Fruit fly (Drosophila melanogaster) whole organism, wandering third instar larva: Measurements from ENCODE around the gene CG5966.

Experiments used
- Abd-B ChIP-seq: fragments of >200 bp; optimal IDR thresholded peaks from 2 replicates; lab custom pipeline; 2017; ENCODE audit warnings: missing biosample characterization, missing genetic modification characterization
- CG32264 ChIP-seq: fragments of 200-800 bp; sonication (Bioruptor generic); optimal IDR thresholded peaks from 2 replicates; lab custom pipeline; 2016; ENCODE audit warnings: missing biosample characterization, missing genetic modification characterization
- CG9705 ChIP-seq: fragments of 200-800 bp; sonication (Bioruptor generic); optimal IDR thresholded peaks from 2 replicates; lab custom pipeline; 2018; ENCODE audit warnings: missing biosample characterization, mild to moderate bottlenecking, missing genetic modification characterization
- CrebA ChIP-seq: fragments of 200-800 bp; sonication (Bioruptor generic); optimal IDR thresholded peaks from 2 replicates; lab custom pipeline; 2016; ENCODE audit warnings: missing biosample characterization, mild to moderate bottlenecking, missing genetic modification characterization, borderline replicate concordance
- Dfd ChIP-seq: fragments of >200 bp; optimal IDR thresholded peaks from 2 replicates; lab custom pipeline; 2017; ENCODE audit warnings: missing biosample characterization, missing genetic modification characterization
- Dif ChIP-seq: fragments of 200-275, 200-300 bp; sonication (Bioruptor generic); optimal IDR thresholded peaks from 2 replicates; lab custom pipeline; 2018; ENCODE audit warnings: missing biosample characterization, missing genetic modification characterization; ENCODE audit not compliant: partially characterized antibody
- GATAd ChIP-seq: sonication (Bioruptor generic); optimal IDR thresholded peaks from 2 replicates; lab custom pipeline; 2016; ENCODE audit warnings: missing biosample characterization, missing genetic modification characterization
- HLH106 ChIP-seq: fragments of 200-800 bp; optimal IDR thresholded peaks from 3 replicates; lab custom pipeline; 2019; ENCODE audit warnings: missing biosample characterization, mild to moderate bottlenecking, missing genetic modification characterization, moderate library complexity
- Hnf4 ChIP-seq: fragments of 200-800 bp; sonication (Bioruptor generic); optimal IDR thresholded peaks from 2 replicates; lab custom pipeline; 2016; ENCODE audit warnings: missing biosample characterization, mild to moderate bottlenecking, missing genetic modification characterization
- Hr78 ChIP-seq: fragments of >200 bp; optimal IDR thresholded peaks from 2 replicates; lab custom pipeline; 2017; ENCODE audit warnings: missing biosample characterization, missing genetic modification characterization
- Hr83 ChIP-seq: fragments of 200-300 bp; sonication (Bioruptor generic); optimal IDR thresholded peaks from 2 replicates; lab custom pipeline; 2016; ENCODE audit warnings: missing biosample characterization, mild to moderate bottlenecking, missing genetic modification characterization, moderate library complexity; ENCODE audit not compliant: poor library complexity, severe bottlenecking
- Jra ChIP-seq: sonication (Bioruptor generic); optimal IDR thresholded peaks from 2 replicates; lab custom pipeline; 2016; ENCODE audit warnings: missing biosample characterization, missing genetic modification characterization
- Mio ChIP-seq: sonication (Bioruptor generic); optimal IDR thresholded peaks from 2 replicates; lab custom pipeline; 2016; ENCODE audit warnings: missing biosample characterization, missing genetic modification characterization
- Myc ChIP-seq: fragments of >200 bp; optimal IDR thresholded peaks from 2 replicates; lab custom pipeline; 2017
- N ChIP-seq: fragments of >200 bp; optimal IDR thresholded peaks from 2 replicates; lab custom pipeline; 2018; ENCODE audit warnings: missing biosample characterization, missing external identifiers, missing genetic modification characterization
- OdsH ChIP-seq: fragments of 200-800 bp; sonication (Bioruptor generic); optimal IDR thresholded peaks from 2 replicates; lab custom pipeline; 2016; ENCODE audit warnings: missing biosample characterization, mild to moderate bottlenecking, missing genetic modification characterization
- Rel ChIP-seq, 2 experiments: fragments of 200-800 bp; sonication (Bioruptor generic) in 1 of 2; optimal IDR thresholded peaks; 2 replicates in 1 of 2; 3 replicates in 1 of 2; lab custom pipeline; 2016 to 2019; ENCODE audit warnings: mild to moderate bottlenecking in 2 of 2, missing biosample characterization in 2 of 2, missing genetic modification characterization in 2 of 2, moderate library complexity in 1 of 2
- Sp1 ChIP-seq: fragments of 200-800 bp; sonication (Bioruptor generic); optimal IDR thresholded peaks from 3 replicates; lab custom pipeline; 2019; ENCODE audit warnings: missing biosample characterization, mild to moderate bottlenecking, missing genetic modification characterization, moderate library complexity
- Vsx2 ChIP-seq: fragments of 200-300, 225-300 bp; sonication (Bioruptor generic); optimal IDR thresholded peaks from 2 replicates; lab custom pipeline; 2018; ENCODE audit warnings: missing biosample characterization, missing genetic modification characterization; ENCODE audit not compliant: partially characterized antibody
- br ChIP-seq: fragments of 200-800 bp; sonication (Bioruptor generic); optimal IDR thresholded peaks from 2 replicates; lab custom pipeline; 2016; ENCODE audit warnings: missing biosample characterization, missing genetic modification characterization
- brk ChIP-seq: fragments of 200-800 bp; sonication (Bioruptor generic); optimal IDR thresholded peaks from 2 replicates; lab custom pipeline; 2016; ENCODE audit warnings: missing biosample characterization, mild to moderate bottlenecking, missing genetic modification characterization
- dl ChIP-seq, 2 experiments: fragments of 175-275, 200-275 bp in 1 of 2; fragments of 200-275 bp in 1 of 2; sonication (Bioruptor generic); optimal IDR thresholded peaks; lab custom pipeline; 2018; ENCODE audit warnings: mild to moderate bottlenecking in 2 of 2, missing biosample characterization in 2 of 2, missing genetic modification characterization in 2 of 2, moderate library complexity in 2 of 2; ENCODE audit not compliant: partially characterized antibody in 2 of 2, insufficient read depth in 1 of 2
- dmrt93B ChIP-seq: fragments of 200-800 bp; sonication (Bioruptor generic); optimal IDR thresholded peaks from 2 replicates; lab custom pipeline; 2018; ENCODE audit warnings: missing biosample characterization, mild to moderate bottlenecking, missing genetic modification characterization
- dsf ChIP-seq: sonication (Bioruptor generic); optimal IDR thresholded peaks from 2 replicates; lab custom pipeline; 2016; ENCODE audit warnings: missing biosample characterization, missing genetic modification characterization, borderline replicate concordance
- ey ChIP-seq: fragments of 200-800 bp; sonication (Bioruptor generic); optimal IDR thresholded peaks from 2 replicates; lab custom pipeline; 2016; ENCODE audit warnings: missing biosample characterization, missing genetic modification characterization
- foxo ChIP-seq, 2 experiments: fragments of 200-800 bp; sonication (Bioruptor generic); optimal IDR thresholded peaks; 2 replicates in 1 of 2; 3 replicates in 1 of 2; lab custom pipeline; 2016 to 2017; ENCODE audit warnings: missing biosample characterization in 2 of 2, missing genetic modification characterization in 2 of 2
- fru ChIP-seq: fragments of 200-800 bp; sonication (Bioruptor generic); optimal IDR thresholded peaks from 3 replicates; lab custom pipeline; 2016; ENCODE audit warnings: missing biosample characterization, mild to moderate bottlenecking, missing genetic modification characterization
- h ChIP-seq: fragments of 200-800 bp; sonication (Bioruptor generic); optimal IDR thresholded peaks from 3 replicates; lab custom pipeline; 2016; ENCODE audit warnings: missing biosample characterization, mild to moderate bottlenecking, missing genetic modification characterization
- jim ChIP-seq: fragments of 175-275, 200-325 bp; sonication (Bioruptor generic); optimal IDR thresholded peaks from 2 replicates; lab custom pipeline; 2016; ENCODE audit warnings: missing biosample characterization, mild to moderate bottlenecking, missing genetic modification characterization
- lola ChIP-seq: fragments of >200 bp; optimal IDR thresholded peaks from 2 replicates; lab custom pipeline; 2017; ENCODE audit warnings: missing biosample characterization, missing genetic modification characterization
- pan ChIP-seq: fragments of >200 bp; optimal IDR thresholded peaks from 2 replicates; lab custom pipeline; 2017
- psq ChIP-seq: fragments of 200-800 bp; sonication (Bioruptor generic); optimal IDR thresholded peaks from 3 replicates; lab custom pipeline; 2017; ENCODE audit warnings: missing biosample characterization, mild to moderate bottlenecking, missing genetic modification characterization, moderate library complexity
- rgr ChIP-seq: fragments of 200-800 bp; sonication (Bioruptor generic); optimal IDR thresholded peaks from 3 replicates; lab custom pipeline; 2016; ENCODE audit warnings: missing biosample characterization, mild to moderate bottlenecking, missing genetic modification characterization
- sage ChIP-seq: fragments of 200-800 bp; sonication (Bioruptor generic); optimal IDR thresholded peaks from 2 replicates; lab custom pipeline; 2016; ENCODE audit warnings: missing biosample characterization, mild to moderate bottlenecking, missing genetic modification characterization
- sv ChIP-seq: fragments of 200-800 bp; sonication (Bioruptor generic); optimal IDR thresholded peaks from 3 replicates; lab custom pipeline; 2016; ENCODE audit warnings: missing biosample characterization, missing genetic modification characterization
- tai ChIP-seq: sonication (Bioruptor generic); optimal IDR thresholded peaks from 2 replicates; lab custom pipeline; 2016; ENCODE audit warnings: missing biosample characterization, missing genetic modification characterization
- usp ChIP-seq: fragments of >200 bp; optimal IDR thresholded peaks from 2 replicates; lab custom pipeline; 2017; ENCODE audit warnings: missing biosample characterization, missing genetic modification characterization
- woc ChIP-seq: sonication (Bioruptor generic); optimal IDR thresholded peaks from 2 replicates; lab custom pipeline; 2016; ENCODE audit warnings: missing biosample characterization, mild to moderate bottlenecking, missing genetic modification characterization

Gene CG5966

dm6 chrX:6012976-6013684 lies 24.5 kb downstream of the CG5966 start, which contains the start of gene mab-21:
Gene mab-21, minus strand, starts transcription at chrX:6013181.
- TF ChIP-seq Dfd (no peak), Myc (lab: Kevin White, UChicago) (no peak), N (GFP tag; lab: Kevin White, UChicago) (peak; percentile 20), h (peak; percentile 4), Jra (no peak), rgr (GFP tag; lab: Kevin White, UChicago) (no peak), Dif (GFP tag; lab: Kevin White, UChicago) (no peak), fru (GFP tag; lab: Kevin White, UChicago) (peak; percentile 18), Vsx2 (peak; percentile 17), Abd-B (no peak)
- TF ChIP-seq, all 38 proteins: peak for 4

- no peak for TF ChIP-seq Abd-B
- TF ChIP-seq tai (GFP tag; lab: Kevin White, UChicago), result peak; percentile 40
- TF ChIP-seq Myc (lab: Kevin White, UChicago), result no peak
- TF ChIP-seq Dif (GFP tag; lab: Kevin White, UChicago), result no peak
- no peak for TF ChIP-seq Hr83 (GFP tag; lab: Kevin White, UChicago)
- TF ChIP-seq ey (GFP tag; lab: Kevin White, UChicago), result peak; percentile 86
- peak; percentile 89 for TF ChIP-seq fru (GFP tag; lab: Kevin White, UChicago)
- TF ChIP-seq HLH106 (tag; lab: Kevin White, UChicago), result peak; percentile 85
- TF ChIP-seq GATAd, result peak; percentile 9
- peak; percentile 34 for TF ChIP-seq CG9705 (GFP tag; lab: Kevin White, UChicago)
- TF ChIP-seq Sp1 (GFP tag; lab: Kevin White, UChicago), result peak; percentile 82
- TF ChIP-seq jim (GFP tag; lab: Kevin White, UChicago), result no peak
- TF ChIP-seq CrebA (GFP tag; lab: Kevin White, UChicago), result peak; percentile 64
- peak; percentile 66 for TF ChIP-seq psq (GFP tag; lab: Kevin White, UChicago)
- TF ChIP-seq N (GFP tag; lab: Kevin White, UChicago), result no peak
- TF ChIP-seq br, result peak; percentile 86
- TF ChIP-seq woc (GFP tag; lab: Kevin White, UChicago), result peak; percentile 68
- TF ChIP-seq dmrt93B (GFP tag; lab: Kevin White, UChicago), result peak; percentile 57
- TF ChIP-seq lola, result no peak
- no peak for TF ChIP-seq dl (GFP tag; optimal IDR thresholded peaks at IDR 0.05; lab: Kevin White, UChicago; ENCODE audit: insufficient read depth in 1 of 2, partially characterized antibody in 2 of 2)
- TF ChIP-seq Hr78 (GFP tag; lab: Kevin White, UChicago), result no peak
- TF ChIP-seq Rel (GFP tag; optimal IDR thresholded peaks at IDR 0.05; lab: Kevin White, UChicago), result peak; percentile 5
- TF ChIP-seq Rel (tag; optimal IDR thresholded peaks at IDR 0.05; lab: Kevin White, UChicago), result peak; percentile 37
- TF ChIP-seq sv (GFP tag; lab: Kevin White, UChicago), result no peak
- TF ChIP-seq sage (GFP tag; lab: Kevin White, UChicago), result peak; percentile 44
- peak; percentile 74 for TF ChIP-seq brk (GFP tag; lab: Kevin White, UChicago)
- no peak for TF ChIP-seq Mio
- TF ChIP-seq foxo (GFP tag; optimal IDR thresholded peaks at IDR 0.05; lab: Kevin White, UChicago), result peak in 1 of 2 experiments; percentile 89
- peak; percentile 62 for TF ChIP-seq CG32264
- peak; percentile 81 for TF ChIP-seq rgr (GFP tag; lab: Kevin White, UChicago)
- TF ChIP-seq OdsH (GFP tag; lab: Kevin White, UChicago), result peak; percentile 78
- TF ChIP-seq dsf (GFP tag; lab: Kevin White, UChicago), result no peak
- TF ChIP-seq Hnf4, result peak; percentile 80
- TF ChIP-seq pan (lab: Kevin White, UChicago), result no peak
- no peak for TF ChIP-seq usp (GFP tag; lab: Kevin White, UChicago)
- no peak for TF ChIP-seq Dfd
- peak; percentile 29 for TF ChIP-seq Jra
- TF ChIP-seq Vsx2, result no peak
- peak; percentile 86 for TF ChIP-seq h
Measured at dm6 chrX:6020254-6020653, 31.7 kb downstream of the CG5966 start.
